Fruit fly (Drosophila melanogaster) whole organism, embryonic: ENCODE data around the gene CG10337.

Source experiments
- BtbVII ChIP-seq: fragments of 200-800 bp; sonication (Bioruptor generic); optimal IDR thresholded peaks from 3 replicates; lab custom pipeline; 2017; ENCODE audit warnings: missing biosample characterization, mild to moderate bottlenecking, missing genetic modification characterization
- Bteb2 ChIP-seq: fragments of 200-800 bp; sonication (Bioruptor generic); optimal IDR thresholded peaks from 2 replicates; lab custom pipeline; 2016; ENCODE audit warnings: missing biosample characterization, missing genetic modification characterization
- CG10147 ChIP-seq: fragments of 200-800 bp; sonication (Bioruptor generic); optimal IDR thresholded peaks from 2 replicates; lab custom pipeline; 2019; ENCODE audit warnings: missing biosample characterization, mild to moderate bottlenecking, missing genetic modification characterization, moderate library complexity
- CG1024 ChIP-seq: fragments of 200-800 bp; sonication (Bioruptor generic); IDR thresholded peaks from 2 replicates; pipeline ENCODE4 v1.3.6; 2022; ENCODE audit warnings: missing biosample characterization, missing genetic modification characterization
- CG10959 ChIP-seq: fragments of 200-800 bp; sonication (Bioruptor generic); IDR thresholded peaks from 2 replicates; pipeline ENCODE4 v1.3.6; 2022; ENCODE audit warnings: missing biosample characterization, missing genetic modification characterization
- CG10979 ChIP-seq: fragments of 200-800 bp; sonication (Bioruptor generic); optimal IDR thresholded peaks from 2 replicates; lab custom pipeline; 2018; ENCODE audit warnings: missing biosample characterization, mild to moderate bottlenecking, missing genetic modification characterization, moderate library complexity
- CG14050 ChIP-seq: fragments of 200-800 bp; sonication (Bioruptor generic); IDR thresholded peaks from 3 replicates; pipeline ENCODE4 v1.3.6; 2022; ENCODE audit warnings: missing biosample characterization, missing genetic modification characterization
- CG15479 ChIP-seq: fragments of 200-800 bp; sonication (Bioruptor generic); optimal IDR thresholded peaks from 3 replicates; lab custom pipeline; 2019; ENCODE audit warnings: missing biosample characterization, mild to moderate bottlenecking, missing genetic modification characterization, moderate library complexity
- CG15696 ChIP-seq: fragments of 200-800 bp; sonication (Bioruptor generic); optimal IDR thresholded peaks from 2 replicates; lab custom pipeline; 2019; ENCODE audit warnings: missing biosample characterization, mild to moderate bottlenecking, missing genetic modification characterization, moderate library complexity
- CG17359 ChIP-seq: fragments of 200-800 bp; sonication (Bioruptor generic); optimal IDR thresholded peaks from 3 replicates; lab custom pipeline; 2018; ENCODE audit warnings: missing biosample characterization, mild to moderate bottlenecking, missing genetic modification characterization, moderate library complexity
- CG30403 ChIP-seq: fragments of 200-800 bp; sonication (Bioruptor generic); optimal IDR thresholded peaks from 3 replicates; lab custom pipeline; 2016; ENCODE audit warnings: missing biosample characterization, missing genetic modification characterization
- CG31388 ChIP-seq: fragments of 200-800 bp; sonication (Bioruptor generic); optimal IDR thresholded peaks from 2 replicates; lab custom pipeline; 2016; ENCODE audit warnings: missing biosample characterization, missing genetic modification characterization
- CG33557 ChIP-seq: fragments of 200-800 bp; sonication (Bioruptor generic); optimal IDR thresholded peaks from 2 replicates; lab custom pipeline; 2019; ENCODE audit warnings: missing biosample characterization, mild to moderate bottlenecking, missing genetic modification characterization, moderate library complexity
- CG3726 ChIP-seq: fragments of 200-800 bp; sonication (Bioruptor generic); IDR thresholded peaks from 3 replicates; pipeline ENCODE4, ENCODE4 v1.3.6; 2022; ENCODE audit warnings: missing biosample characterization, missing genetic modification characterization
- CG4328 ChIP-seq: fragments of 200-800 bp; sonication (Bioruptor generic); optimal IDR thresholded peaks from 3 replicates; lab custom pipeline; 2017; ENCODE audit warnings: missing biosample characterization, missing genetic modification reagents, missing genetic modification characterization
- CG4730 ChIP-seq: fragments of 200-800 bp; sonication (Bioruptor generic); IDR thresholded peaks from 2 replicates; pipeline ENCODE4 v1.3.6; 2022; ENCODE audit warnings: missing biosample characterization, missing genetic modification characterization
- CG6272 ChIP-seq: fragments of 200-800 bp; sonication (Bioruptor generic); IDR thresholded peaks from 2 replicates; pipeline ENCODE4 v1.3.6; 2022; ENCODE audit warnings: missing biosample characterization, missing genetic modification characterization
- CG6854 ChIP-seq: fragments of 200-800 bp; sonication (Bioruptor generic); optimal IDR thresholded peaks from 3 replicates; lab custom pipeline; 2017; ENCODE audit warnings: missing biosample characterization, mild to moderate bottlenecking, missing genetic modification characterization
- CG7357 ChIP-seq: fragments of 200-800 bp; sonication (Bioruptor generic); IDR thresholded peaks from 3 replicates; pipeline ENCODE4 v1.3.6; 2022; ENCODE audit warnings: missing biosample characterization, missing genetic modification characterization
- CG7987 ChIP-seq: fragments of 200-800 bp; sonication (Bioruptor generic); optimal IDR thresholded peaks from 2 replicates; lab custom pipeline; 2018; ENCODE audit warnings: missing biosample characterization, mild to moderate bottlenecking, missing genetic modification characterization, moderate library complexity
- CG8089 ChIP-seq: fragments of 200-800 bp; sonication (Bioruptor generic); optimal IDR thresholded peaks from 3 replicates; lab custom pipeline; 2016; ENCODE audit warnings: missing biosample characterization, missing genetic modification characterization
- CG8359 ChIP-seq: fragments of 200-800 bp; sonication (Bioruptor generic); optimal IDR thresholded peaks from 2 replicates; lab custom pipeline; 2017; ENCODE audit warnings: missing biosample characterization, mild to moderate bottlenecking, missing genetic modification characterization, borderline replicate concordance
- CG9797 ChIP-seq: fragments of 200-800 bp; sonication (Bioruptor generic); optimal IDR thresholded peaks from 3 replicates; lab custom pipeline; 2018; ENCODE audit warnings: missing biosample characterization, mild to moderate bottlenecking, missing genetic modification characterization
- CkIIα-i1 ChIP-seq: fragments of 200-800 bp; sonication (Bioruptor generic); IDR thresholded peaks from 2 replicates; pipeline ENCODE4 v1.3.6; 2022; ENCODE audit warnings: missing biosample characterization, missing genetic modification characterization
- H15 ChIP-seq: fragments of 200-800 bp; sonication (Bioruptor generic); IDR thresholded peaks from 3 replicates; pipeline ENCODE4 v1.3.6; 2022; ENCODE audit warnings: missing biosample characterization, missing genetic modification characterization
- HHEX ChIP-seq: fragments of 200-800 bp; sonication (Bioruptor generic); optimal IDR thresholded peaks from 3 replicates; lab custom pipeline; 2017; ENCODE audit warnings: missing biosample characterization, mild to moderate bottlenecking, missing genetic modification characterization, missing genetic modification reagents
- Lhr ChIP-seq: fragments of 200-800 bp; sonication (Bioruptor generic); optimal IDR thresholded peaks from 3 replicates; lab custom pipeline; 2017; ENCODE audit warnings: mild to moderate bottlenecking, missing biosample characterization, missing genetic modification reagents, missing genetic modification characterization
- Lim3 ChIP-seq: fragments of 200-800 bp; sonication (Bioruptor generic); IDR thresholded peaks from 2 replicates; pipeline ENCODE4 v1.3.6; 2022; ENCODE audit warnings: missing biosample characterization, missing genetic modification characterization
- MTF-1 ChIP-seq: fragments of 200-800 bp; sonication (Bioruptor generic); optimal IDR thresholded peaks from 2 replicates; lab custom pipeline; 2018; ENCODE audit warnings: missing biosample characterization, mild to moderate bottlenecking, missing genetic modification characterization, borderline replicate concordance
- Nf-YC ChIP-seq: fragments of 200-800 bp; optimal IDR thresholded peaks from 3 replicates; lab custom pipeline; 2019; ENCODE audit warnings: missing biosample characterization, mild to moderate bottlenecking, missing genetic modification characterization, moderate library complexity
- Vsx1 ChIP-seq: fragments of 200-800 bp; sonication (Bioruptor generic); optimal IDR thresholded peaks from 2 replicates; lab custom pipeline; 2017; ENCODE audit warnings: missing biosample characterization, mild to moderate bottlenecking, missing genetic modification characterization, missing genetic modification reagents
- cato ChIP-seq: fragments of 200-800 bp; sonication (Bioruptor generic); optimal IDR thresholded peaks from 2 replicates; lab custom pipeline; 2016; ENCODE audit warnings: missing biosample characterization, missing genetic modification characterization, borderline replicate concordance
- chm ChIP-seq: fragments of 200-800 bp; sonication (Bioruptor generic); IDR thresholded peaks from 2 replicates; pipeline ENCODE4 v1.3.6; 2022; ENCODE audit warnings: missing biosample characterization, missing genetic modification characterization
- da ChIP-seq: fragments of 200-800 bp; sonication (Bioruptor generic); optimal IDR thresholded peaks from 2 replicates; lab custom pipeline; 2016; ENCODE audit warnings: missing biosample characterization, missing genetic modification characterization
- ham ChIP-seq: fragments of 200-800 bp; sonication (Bioruptor generic); IDR thresholded peaks from 2 replicates; pipeline ENCODE4 v1.3.6; 2022; ENCODE audit warnings: missing biosample characterization, missing genetic modification characterization
- hth ChIP-seq: fragments of >200 bp; optimal IDR thresholded peaks from 2 replicates; lab custom pipeline; 2017; ENCODE audit warnings: inconsistent platforms
- nerfin-2 ChIP-seq: fragments of 200-800 bp; sonication (Bioruptor generic); IDR thresholded peaks from 2 replicates; pipeline ENCODE4 v1.3.6; 2022; ENCODE audit warnings: missing biosample characterization, missing genetic modification characterization; ENCODE audit not compliant: partially characterized antibody
- odd ChIP-seq: fragments of 200-800 bp; sonication (Bioruptor generic); optimal IDR thresholded peaks from 2 replicates; lab custom pipeline; 2017; ENCODE audit warnings: missing biosample characterization, mild to moderate bottlenecking, missing genetic modification characterization
- peb ChIP-seq: fragments of 200-800 bp; sonication (Bioruptor generic); IDR thresholded peaks from 2 replicates; pipeline ENCODE4 v1.3.6; 2022; ENCODE audit warnings: missing biosample characterization, missing genetic modification characterization
- pho ChIP-seq: fragments of 200-800 bp; sonication (Bioruptor generic); optimal IDR thresholded peaks from 2 replicates; lab custom pipeline; 2016; ENCODE audit warnings: missing biosample characterization, missing genetic modification characterization
- pnt ChIP-seq: fragments of 200-800 bp; sonication (Bioruptor generic); optimal IDR thresholded peaks from 3 replicates; lab custom pipeline; 2016; ENCODE audit warnings: missing biosample characterization, missing genetic modification characterization
- ro ChIP-seq: fragments of 200-800 bp; sonication (Bioruptor generic); IDR thresholded peaks from 2 replicates; pipeline ENCODE4 v1.3.6; 2022; ENCODE audit warnings: missing biosample characterization, missing genetic modification characterization
- sob ChIP-seq: fragments of 200-800 bp; sonication (Bioruptor generic); IDR thresholded peaks from 2 replicates; pipeline ENCODE4 v1.3.6; 2022; ENCODE audit warnings: missing biosample characterization, missing genetic modification characterization
- tll ChIP-seq, 2 experiments: fragments of 200-800 bp in 1 of 2; fragments of >200 bp in 1 of 2; sonication (Bioruptor generic) in 1 of 2; optimal IDR thresholded peaks; 2 replicates each; lab custom pipeline; 2017 to 2019; ENCODE audit warnings: missing biosample characterization in 2 of 2, missing genetic modification characterization in 2 of 2, mild to moderate bottlenecking in 1 of 2, moderate library complexity in 1 of 2
- tx ChIP-seq: fragments of 200-800 bp; sonication (Bioruptor generic); optimal IDR thresholded peaks from 2 replicates; lab custom pipeline; 2016; ENCODE audit warnings: missing biosample characterization, missing genetic modification characterization
- unc-4 ChIP-seq: fragments of 200-800 bp; sonication (Bioruptor generic); IDR thresholded peaks from 2 replicates; pipeline ENCODE4 v1.3.6; 2022; ENCODE audit warnings: missing biosample characterization, missing genetic modification characterization; ENCODE audit not compliant: partially characterized antibody
- vfl ChIP-seq: fragments of 200-800 bp; sonication (Bioruptor generic); optimal IDR thresholded peaks from 2 replicates; lab custom pipeline; 2016; ENCODE audit warnings: missing biosample characterization, missing genetic modification characterization
- wek ChIP-seq: fragments of 200-800 bp; sonication (Bioruptor generic); optimal IDR thresholded peaks from 3 replicates; lab custom pipeline; 2018; ENCODE audit warnings: missing biosample characterization, mild to moderate bottlenecking, missing genetic modification characterization, moderate library complexity

The CG10337 gene

dm6 chr2L:19586436-19587333, 39.9 kb upstream of the CG10337 start, which contains the start of gene Lar (continued):
- TF ChIP-seq vfl (no peak), Vsx1 (GFP tag; lab: Kevin White, UChicago) (no peak), tx (GFP tag; lab: Kevin White, UChicago) (peak; percentile 40), CG4730 (0 out of 2 replicates have a peak, but pooled peaks have one; percentile 9), HHEX (GFP tag; lab: Kevin White, UChicago) (peak; percentile 10), Lhr (GFP tag; lab: Kevin White, UChicago) (peak; percentile 58), CG14050 (no peak), CG1024 (GFP tag; lab: Robert Waterston, UW) (peak; percentile 16; the same call in 1 of the 2 replicates), tll (GFP tag; optimal IDR thresholded peaks at IDR 0.05; lab: Kevin White, UChicago) (peak in 1 of 2 experiments; percentile 31), BtbVII (GFP tag; lab: Kevin White, UChicago) (no peak), Nf-YC (tag; lab: Kevin White, UChicago) (peak; percentile 60), Lim3 (GFP tag; lab: Robert Waterston, UW) (no peak), CkIIα-i1 (GFP tag; lab: Robert Waterston, UW) (0 out of 2 replicates have a peak, but pooled peaks have one; percentile 24), CG10979 (tag; lab: Kevin White, UChicago) (peak; percentile 45), nerfin-2 (GFP tag; lab: Robert Waterston, UW) (no peak), CG6854 (GFP tag; lab: Kevin White, UChicago) (no peak), CG17359 (tag; lab: Kevin White, UChicago) (peak; percentile 49), MTF-1 (GFP tag; lab: Kevin White, UChicago) (no peak), CG10147 (peak; percentile 39), wek (GFP tag; lab: Kevin White, UChicago) (no peak), Bteb2 (GFP tag; lab: Kevin White, UChicago) (peak; percentile 75), CG31388 (GFP tag; lab: Kevin White, UChicago) (no peak), CG9797 (GFP tag; lab: Kevin White, UChicago) (peak; percentile 44), H15 (GFP tag; lab: Robert Waterston, UW) (0 out of 3 replicates have a peak, but pooled peaks have one; percentile 9), hth (lab: Kevin White, UChicago) (no peak), CG15479 (GFP tag; lab: Kevin White, UChicago) (no peak), chm (0 out of 2 replicates have a peak, but pooled peaks have one; percentile 45), odd (GFP tag; lab: Kevin White, UChicago) (peak; percentile 8), sob (GFP tag; lab: Robert Waterston, UW) (peak; percentile 27; the same call in 1 of the 2 replicates), cato (GFP tag; lab: Kevin White, UChicago) (no peak), ro (GFP tag; lab: Robert Waterston, UW) (no peak), unc-4 (GFP tag; lab: Robert Waterston, UW) (peak; percentile 34; the same call in 1 of the 2 replicates), pho (GFP tag; lab: Kevin White, UChicago) (peak; percentile 70), CG10959 (no peak), pnt (GFP tag; lab: Kevin White, UChicago) (peak; percentile 36), CG4328 (GFP tag; lab: Kevin White, UChicago) (peak; percentile 26), ham (GFP tag; lab: Robert Waterston, UW) (no peak), CG7987 (peak; percentile 39), peb (GFP tag; lab: Robert Waterston, UW) (0 out of 2 replicates have a peak, but pooled peaks have one; percentile 43), CG30403 (GFP tag; lab: Kevin White, UChicago) (peak; percentile 78), CG33557 (GFP tag; lab: Kevin White, UChicago) (no peak), CG7357 (GFP tag; lab: Robert Waterston, UW) (peak; percentile 48; the same call in 1 of the 3 replicates), CG8089 (GFP tag; lab: Kevin White, UChicago) (peak; percentile 27), CG15696 (tag; lab: Kevin White, UChicago) (peak; percentile 49), da (GFP tag; lab: Kevin White, UChicago) (peak; percentile 47), CG8359 (GFP tag; lab: Kevin White, UChicago) (peak; percentile 23), CG3726 (GFP tag; lab: Robert Waterston, UW) (no peak), CG6272 (GFP tag; lab: Robert Waterston, UW) (peak; percentile 11; the same call in 1 of the 2 replicates)
